Fruit fly (Drosophila melanogaster): ENCODE measurements around the gene CG4080.

Gene CG4080

DNA sequence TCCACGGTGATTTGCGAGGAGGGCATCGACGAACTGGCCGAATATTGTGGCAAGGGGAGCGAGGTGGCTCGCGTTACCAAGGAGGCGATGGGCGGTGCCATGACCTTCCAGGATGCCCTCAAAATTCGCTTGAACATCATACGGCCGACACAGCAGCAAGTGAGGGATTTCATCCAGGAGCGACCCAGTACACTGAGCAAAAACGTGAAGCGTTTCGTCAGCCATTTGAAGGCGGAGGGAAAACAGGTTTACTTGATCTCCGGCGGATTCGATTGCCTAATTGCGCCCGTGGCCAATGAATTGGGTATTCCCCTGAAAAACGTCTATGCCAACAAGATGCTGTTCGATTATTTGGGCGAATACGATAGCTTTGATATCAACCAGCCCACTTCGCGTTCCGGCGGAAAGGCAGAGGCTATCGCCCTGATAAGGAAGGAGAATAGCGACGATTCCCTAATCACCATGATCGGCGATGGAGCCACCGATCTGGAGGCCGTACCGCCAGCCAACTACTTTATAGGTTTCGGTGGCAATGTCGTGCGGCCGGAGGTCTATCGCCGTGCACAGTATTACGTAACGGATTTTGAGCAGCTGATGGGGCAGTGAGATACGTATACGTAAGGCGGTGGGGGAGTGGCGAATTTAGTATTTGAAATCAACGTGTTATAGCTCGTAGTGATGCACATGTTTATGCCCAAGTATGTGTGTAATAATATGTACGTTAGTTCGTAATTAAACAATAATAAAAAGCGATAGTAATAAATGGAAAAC, 24.9 kb upstream of the CG4080 start (continued):
- TF ChIP-seq CG2116 (GFP tag; optimal IDR thresholded peaks at IDR 0.05): no peak
- no peak for TF ChIP-seq bbx (GFP tag; IDR thresholded peaks at IDR 0.05; ENCODE audit: partially characterized antibody)
- no peak for TF ChIP-seq emc (GFP tag; optimal IDR thresholded peaks at IDR 0.05)
- peak; percentile 69 for TF ChIP-seq Med (GFP tag)
- no peak for TF ChIP-seq org-1 (GFP tag; optimal IDR thresholded peaks at IDR 0.05)
- TF ChIP-seq CG8944 (GFP tag; optimal IDR thresholded peaks at IDR 0.05): no peak
- no peak for TF ChIP-seq luna (GFP tag; optimal IDR thresholded peaks at IDR 0.05)
- TF ChIP-seq CG7372 (GFP tag; IDR thresholded peaks at IDR 0.05): no peak
- TF ChIP-seq Ets65A (GFP tag): peak; percentile 66
- TF ChIP-seq ro (GFP tag; IDR thresholded peaks at IDR 0.05): no peak
- peak; percentile 38 for TF ChIP-seq ftz-f1 (GFP tag; optimal IDR thresholded peaks at IDR 0.05)
- no peak for TF ChIP-seq caup (GFP tag; optimal IDR thresholded peaks at IDR 0.05; ENCODE audit: severe bottlenecking)
- TF ChIP-seq CG14014 (GFP tag; IDR thresholded peaks at IDR 0.05): no peak
- no peak for TF ChIP-seq lola (GFP tag; optimal IDR thresholded peaks at IDR 0.05)
- no peak for TF ChIP-seq CG6683 (GFP tag; optimal IDR thresholded peaks at IDR 0.05)
- no peak for TF ChIP-seq yki (optimal IDR thresholded peaks at IDR 0.05)
- peak; percentile 4 for TF ChIP-seq abd-A (tag; optimal IDR thresholded peaks at IDR 0.05)
- no peak for TF ChIP-seq CG13775 (GFP tag; optimal IDR thresholded peaks at IDR 0.05)
- no peak for TF ChIP-seq CG3838 (GFP tag; optimal IDR thresholded peaks at IDR 0.05)
- no peak for TF ChIP-seq CG14860 (GFP tag; IDR thresholded peaks at IDR 0.05; ENCODE audit: partially characterized antibody)
- TF ChIP-seq esg (GFP tag; conservative IDR thresholded peaks at IDR 0.05): no peak
- no peak for TF ChIP-seq CG4854 (GFP tag; optimal IDR thresholded peaks at IDR 0.05)
- peak; percentile 35 for TF ChIP-seq CG10543 (GFP tag; optimal IDR thresholded peaks at IDR 0.05)
- no peak for TF ChIP-seq Hmr (GFP tag; optimal IDR thresholded peaks at IDR 0.05)
- no peak for TF ChIP-seq hth (optimal IDR thresholded peaks at IDR 0.05)
- no peak for TF ChIP-seq Atf6 (GFP tag; IDR thresholded peaks at IDR 0.05)
- no peak for TF ChIP-seq Atf-2 (GFP tag; optimal IDR thresholded peaks at IDR 0.05)
- TF ChIP-seq MESR4 (GFP tag; optimal IDR thresholded peaks at IDR 0.05): peak; percentile 38
- TF ChIP-seq lab (GFP tag; optimal IDR thresholded peaks at IDR 0.05): no peak
- TF ChIP-seq Nf-YC (tag; optimal IDR thresholded peaks at IDR 0.05): no peak
- no peak for TF ChIP-seq CG12236 (GFP tag; optimal IDR thresholded peaks at IDR 0.05)
- TF ChIP-seq fd3F (GFP tag; optimal IDR thresholded peaks at IDR 0.05): no peak
- no peak for TF ChIP-seq CG9215 (GFP tag; IDR thresholded peaks at IDR 0.05)
- no peak for TF ChIP-seq Drgx (GFP tag; IDR thresholded peaks at IDR 0.05)

dm6 chr3L:9422636-9423419, 23.8 kb upstream of the CG4080 start, which contains the start of gene aay:
Gene aay, plus strand, starts transcription at chr3L:9423253.
- TF ChIP-seq CG3407 (GFP tag; optimal IDR thresholded peaks at IDR 0.05) (peak; percentile 98), CG10267 (tag; optimal IDR thresholded peaks at IDR 0.05) (peak; percentile 99), Aef1 (GFP tag; IDR thresholded peaks at IDR 0.05) (peak; percentile 98), CG11093 (GFP tag; IDR thresholded peaks at IDR 0.05) (peak; percentile 97), Eip74EF (GFP tag; optimal IDR thresholded peaks at IDR 0.05) (peak in 1 of 2 experiments; percentile 100), CG16813 (GFP tag; IDR thresholded peaks at IDR 0.05; ENCODE audit: partially characterized antibody) (no peak), schlank (tag; optimal IDR thresholded peaks at IDR 0.05) (peak; percentile 93), Hr3 (GFP tag; optimal IDR thresholded peaks at IDR 0.05) (peak; percentile 99), CG10274 (GFP tag; optimal IDR thresholded peaks at IDR 0.05) (peak; percentile 92), CG11456 (GFP tag; IDR thresholded peaks at IDR 0.05) (peak; percentile 98), zfh2 (GFP tag; optimal IDR thresholded peaks at IDR 0.05) (peak; percentile 96), Doc3 (GFP tag; IDR thresholded peaks at IDR 0.05; ENCODE audit: partially characterized antibody) (no peak), dmrt11E (tag; optimal IDR thresholded peaks at IDR 0.05) (peak; percentile 99), CG10209 (GFP tag; optimal IDR thresholded peaks at IDR 0.05) (peak; percentile 99), CG31441 (GFP tag; IDR thresholded peaks at IDR 0.05) (peak; percentile 99), dan (GFP tag; IDR thresholded peaks at IDR 0.05) (peak; percentile 96)

Data from whole organism, embryonic.